Worm (Caenorhabditis elegans): Measurements from ENCODE around the gene srh-116.

DNA sequence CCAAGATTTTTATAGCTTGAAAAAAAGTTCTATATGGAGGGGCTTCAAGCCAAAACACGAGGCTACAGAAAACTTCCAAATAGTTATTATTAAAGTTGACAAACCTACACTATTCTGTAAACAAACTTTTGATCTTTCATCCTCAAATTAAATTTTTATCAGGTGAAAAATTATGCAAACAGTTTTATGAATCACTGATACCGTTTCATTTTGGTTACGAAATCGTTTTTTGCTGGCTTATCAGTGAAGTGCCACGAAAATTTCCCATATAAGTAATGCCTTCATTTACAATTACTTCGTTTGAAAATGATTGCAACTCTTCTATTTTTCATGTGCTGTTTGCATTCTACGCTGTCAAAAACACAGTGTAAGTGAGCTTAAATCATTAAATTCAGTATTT lies 16.1 kb downstream of the srh-116 start, which contains the start of gene T19C9.8:
- TF ChIP-seq tbp1 (GFP tag; optimal IDR thresholded peaks at IDR 0.05) (no peak), dpl-1 (GFP tag; optimal IDR thresholded peaks at IDR 0.05) (no peak)
